Worm (Caenorhabditis elegans): ENCODE data around the gene B0464.6.
"Not testable (repeated sequence)": the region's sequence is repeated elsewhere in the genome, so short reads cannot be mapped to it uniquely, and the experiment has no call there.

Gene B0464.6

ce11 chrIII:9442846-9443245 lies 22.9 kb downstream of the B0464.6 start:
- TF ChIP-seq ces-1 (GFP tag; optimal IDR thresholded peaks at IDR 0.05) (no peak), hlh-1 (tag; optimal IDR thresholded peaks at IDR 0.05) (no peak), lin-32 (GFP tag; optimal IDR thresholded peaks at IDR 0.05) (no peak), M03D4.4 (tag; optimal IDR thresholded peaks at IDR 0.05) (no peak), snpc-4 (tag; optimal IDR thresholded peaks at IDR 0.05) (no peak), unc-120 (tag; optimal IDR thresholded peaks at IDR 0.05; ENCODE audit: poor library complexity, severe bottlenecking) (no peak), ceh-83 (GFP tag; optimal IDR thresholded peaks at IDR 0.05) (no peak), ceh-43 (GFP tag; optimal IDR thresholded peaks at IDR 0.05) (no peak)

ce11 chrIII:9441133-9441532 lies 24.6 kb downstream of the B0464.6 start, which contains the start of gene emb-30:
Gene emb-30 (minus strand): TSS chrIII:9441460.
- TF ChIP-seq mab-5 (tag; optimal IDR thresholded peaks at IDR 0.05), result no peak
- TF ChIP-seq nhr-28 (tag; optimal IDR thresholded peaks at IDR 0.05), result no peak
- no peak for TF ChIP-seq nhr-12 (tag; optimal IDR thresholded peaks at IDR 0.05)
- TF ChIP-seq flh-1 (GFP tag; optimal IDR thresholded peaks at IDR 0.05), result no peak
- no peak for TF ChIP-seq zip-8 (tag; optimal IDR thresholded peaks at IDR 0.05)
- no peak for TF ChIP-seq snpc-4 (tag; optimal IDR thresholded peaks at IDR 0.05)
- TF ChIP-seq lsy-2 (tag; optimal IDR thresholded peaks at IDR 0.05), result no peak
- TF ChIP-seq nhr-237 (tag; optimal IDR thresholded peaks at IDR 0.05), result no peak
- no peak for TF ChIP-seq hlh-1 (tag; optimal IDR thresholded peaks at IDR 0.05)
- no peak for TF ChIP-seq elt-1 (tag; optimal IDR thresholded peaks at IDR 0.05; ENCODE audit: borderline replicate concordance, insufficient read depth)
- TF ChIP-seq sptf-1 (tag; optimal IDR thresholded peaks at IDR 0.05), result no peak
- TF ChIP-seq drap-1 (GFP tag; optimal IDR thresholded peaks at IDR 0.05), result no peak
- no peak for TF ChIP-seq ham-2 (GFP tag; optimal IDR thresholded peaks at IDR 0.05)
- TF ChIP-seq ceh-83 (GFP tag; optimal IDR thresholded peaks at IDR 0.05), result no peak

ce11 chrIII:9439399-9439798 lies 26.4 kb downstream of the B0464.6 start, which contains the start of gene F54C8.1:
Gene F54C8.1 (plus strand): TSS chrIII:9439699.
- TF ChIP-seq tbx-8 (GFP tag; optimal IDR thresholded peaks at IDR 0.05), result no peak

ce11 chrIII:9434999-9435398 lies 30.8 kb downstream of the B0464.6 start:
- TF ChIP-seq elt-1 (tag; optimal IDR thresholded peaks at IDR 0.05; ENCODE audit: borderline replicate concordance, insufficient read depth), result no peak
- TF ChIP-seq mls-2 (tag; optimal IDR thresholded peaks at IDR 0.05), result no peak
- no peak for TF ChIP-seq mab-5 (tag; optimal IDR thresholded peaks at IDR 0.05)
- no peak for TF ChIP-seq lin-13 (tag; optimal IDR thresholded peaks at IDR 0.05)
- no peak for TF ChIP-seq bed-3 (GFP tag; optimal IDR thresholded peaks at IDR 0.05)
- no peak for TF ChIP-seq ham-2 (GFP tag; optimal IDR thresholded peaks at IDR 0.05)
- no peak for TF ChIP-seq nhr-12 (tag; optimal IDR thresholded peaks at IDR 0.05)
- no peak for TF ChIP-seq ceh-43 (GFP tag; optimal IDR thresholded peaks at IDR 0.05)
- no peak for TF ChIP-seq blmp-1 (tag; optimal IDR thresholded peaks at IDR 0.05)

- TF ChIP-seq lin-13 (tag; optimal IDR thresholded peaks at IDR 0.05) (peak; percentile 14), unc-120 (tag; optimal IDR thresholded peaks at IDR 0.05; ENCODE audit: poor library complexity, severe bottlenecking) (no peak)
Measured at ce11 chrIII:9433576-9434107, 32.1 kb downstream of the B0464.6 start, which contains the start of gene cpar-1. Gene cpar-1 (plus strand): TSS chrIII:9434057.

- no peak for TF ChIP-seq nhr-12 (tag; optimal IDR thresholded peaks at IDR 0.05)
Measured at ce11 chrIII:9426301-9426700, 39.5 kb downstream of the B0464.6 start, which contains the start of gene T26G10.5. Gene T26G10.5 (minus strand): TSS chrIII:9426401.

ce11 chrIII:9420231-9420630 lies 45.5 kb downstream of the B0464.6 start, which contains the start of gene T26G10.4:
Gene T26G10.4 (plus strand): TSS chrIII:9420531.
- TF ChIP-seq unc-62 (GFP tag; optimal IDR thresholded peaks at IDR 0.05); nhr-237 (tag; optimal IDR thresholded peaks at IDR 0.05); cnd-1 (tag; optimal IDR thresholded peaks at IDR 0.05): not testable (repeated sequence)

Measured in whole organism, mixed stage, embryonic.